Worm (Caenorhabditis elegans): Measurements from ENCODE around the gene nlp-16.

- TF ChIP-seq sox-4 (tag; optimal IDR thresholded peaks at IDR 0.05) (no peak), elt-2 (tag; optimal IDR thresholded peaks at IDR 0.05) (no peak), ama-1 (optimal IDR thresholded peaks at IDR 0.05) (no peak), nfya-1 (tag; optimal IDR thresholded peaks at IDR 0.05) (no peak), pqm-1 (tag; optimal IDR thresholded peaks at IDR 0.05) (no peak), nhr-11 (tag; optimal IDR thresholded peaks at IDR 0.05) (no peak), mec-3 (tag; optimal IDR thresholded peaks at IDR 0.05; ENCODE audit: borderline replicate concordance) (no peak), ceh-48 (tag; optimal IDR thresholded peaks at IDR 0.05) (no peak), ceh-34 (tag; optimal IDR thresholded peaks at IDR 0.05) (no peak), ceh-14 (tag; optimal IDR thresholded peaks at IDR 0.05) (no peak), unc-55 (GFP tag; optimal IDR thresholded peaks at IDR 0.05) (no peak), tbx-2 (tag; optimal IDR thresholded peaks at IDR 0.05) (no peak), pros-1 (tag; optimal IDR thresholded peaks at IDR 0.05) (no peak)
Measured at ce11 chrIV:6307439-6307838, 47.8 kb upstream of the nlp-16 start, which contains the start of gene csp-2.
